Fruit fly (Drosophila melanogaster): Measurements from ENCODE around the gene CG6040.

The CG6040 gene

DNA sequence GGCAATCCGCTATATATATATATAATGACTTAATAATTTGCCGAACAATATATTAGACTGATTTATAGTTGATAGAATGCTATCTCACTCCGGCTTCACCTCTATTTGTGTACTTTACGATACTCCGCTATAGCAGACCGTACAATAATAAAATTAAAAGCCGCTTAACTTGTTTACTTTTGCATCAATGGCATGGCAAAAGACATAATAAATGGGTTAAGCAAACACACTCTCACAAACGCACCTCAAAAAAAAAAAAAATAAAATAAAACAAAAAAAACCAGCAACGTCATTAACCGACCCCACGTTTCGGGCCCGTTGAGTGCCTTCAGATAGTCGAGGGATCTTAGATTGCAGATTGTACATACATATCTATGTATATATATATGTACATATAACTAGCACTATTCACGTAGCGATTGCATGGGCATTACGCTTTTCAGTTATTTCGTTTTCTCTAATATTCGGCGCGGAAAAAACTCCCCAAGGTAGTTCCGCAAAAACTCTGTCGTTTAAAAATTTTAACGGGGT is 28.8 kb upstream of the CG6040 start:
- no peak for TF ChIP-seq Sin3A (optimal IDR thresholded peaks at IDR 0.05)
- no peak for TF ChIP-seq insv (optimal IDR thresholded peaks at IDR 0.05)
- no peak for TF ChIP-seq h (optimal IDR thresholded peaks at IDR 0.05)
- TF ChIP-seq psq (optimal IDR thresholded peaks at IDR 0.05): no peak
- TF ChIP-seq ttk (optimal IDR thresholded peaks at IDR 0.05): no peak
- no peak for TF ChIP-seq Myc (optimal IDR thresholded peaks at IDR 0.05)

DNA sequence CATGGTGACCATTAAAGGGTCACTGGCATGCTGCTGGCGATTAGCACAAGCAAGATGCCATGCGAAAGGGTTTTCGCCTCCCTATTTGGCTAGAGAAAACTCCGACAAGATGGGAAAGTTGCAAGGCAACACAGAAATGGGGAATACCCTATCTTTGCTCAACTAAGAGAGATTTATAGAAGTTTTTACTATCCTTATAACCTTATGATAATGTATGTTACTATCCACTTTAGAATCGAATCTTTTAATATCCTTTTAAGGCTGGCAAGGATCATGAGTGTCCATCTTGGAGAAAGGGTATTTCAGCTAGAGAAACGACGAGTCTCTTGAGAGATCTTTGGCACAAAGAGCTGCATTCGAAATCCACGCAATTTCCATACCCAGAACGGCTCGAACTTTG is 27.0 kb upstream of the CG6040 start:
- TF ChIP-seq Sin3A (optimal IDR thresholded peaks at IDR 0.05) (no peak), insv (optimal IDR thresholded peaks at IDR 0.05) (no peak), psq (optimal IDR thresholded peaks at IDR 0.05) (no peak), h (optimal IDR thresholded peaks at IDR 0.05) (no peak)

DNA sequence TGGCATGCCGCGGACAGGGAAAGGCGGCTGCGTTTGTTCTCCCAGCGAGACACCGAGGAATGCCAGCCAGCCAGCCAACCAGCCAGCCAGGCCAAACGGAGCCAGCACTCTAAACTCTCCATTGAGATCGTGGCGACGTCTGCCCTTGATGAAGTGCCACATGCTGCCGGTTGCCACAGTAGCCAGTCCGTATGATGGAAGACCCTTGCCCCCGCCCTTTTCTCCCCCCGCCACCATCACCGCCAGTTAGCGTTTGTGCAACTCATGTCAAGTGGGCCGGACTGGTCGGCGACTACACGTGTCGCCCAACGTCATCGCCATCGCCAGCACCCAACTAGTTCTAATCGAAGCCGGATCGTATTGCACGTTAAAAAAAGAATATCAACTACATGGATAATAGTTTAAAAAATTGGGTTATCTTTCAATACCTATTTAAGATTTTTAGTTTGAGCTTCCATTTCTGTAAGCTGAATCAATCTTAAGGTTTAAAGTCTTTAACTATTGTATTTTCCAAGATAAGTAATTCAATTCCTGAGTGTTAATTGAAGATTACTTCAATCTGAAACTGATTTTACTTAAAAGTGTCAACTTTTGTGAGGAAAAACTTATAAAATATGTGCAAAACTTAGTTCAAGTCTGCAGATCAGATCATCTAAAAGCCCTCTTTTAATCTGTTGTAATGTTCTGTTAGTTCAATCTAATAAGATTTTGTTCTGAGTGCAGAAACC is 26.4 kb upstream of the CG6040 start:
- TF ChIP-seq ttk (optimal IDR thresholded peaks at IDR 0.05) (no peak), h (optimal IDR thresholded peaks at IDR 0.05) (no peak), Myc (optimal IDR thresholded peaks at IDR 0.05) (no peak), Sin3A (optimal IDR thresholded peaks at IDR 0.05) (no peak), psq (optimal IDR thresholded peaks at IDR 0.05) (no peak), insv (optimal IDR thresholded peaks at IDR 0.05) (no peak)

DNA sequence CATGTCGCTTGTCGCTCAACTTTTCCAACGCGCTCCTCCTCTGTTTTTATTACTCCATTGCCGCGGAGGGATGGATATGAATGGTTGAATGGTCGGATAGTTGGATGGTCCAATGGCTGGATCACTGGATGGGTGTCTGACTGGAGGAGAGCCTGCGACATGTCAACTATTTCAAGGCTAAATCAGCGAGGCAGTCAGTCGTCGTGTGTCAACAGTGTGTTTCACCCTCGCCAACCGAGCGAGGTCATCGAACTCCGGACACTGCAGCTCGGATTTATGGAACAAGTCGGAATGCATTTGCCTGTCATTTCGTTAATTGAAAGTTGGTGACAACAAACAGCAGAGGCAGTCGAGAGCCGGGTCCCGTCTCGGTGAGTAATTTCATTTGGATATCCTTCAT is 24.8 kb upstream of the CG6040 start:
- TF ChIP-seq h (optimal IDR thresholded peaks at IDR 0.05): no peak
- TF ChIP-seq insv (optimal IDR thresholded peaks at IDR 0.05): no peak
- no peak for TF ChIP-seq psq (optimal IDR thresholded peaks at IDR 0.05)
- TF ChIP-seq ttk (optimal IDR thresholded peaks at IDR 0.05): no peak
- no peak for TF ChIP-seq Sin3A (optimal IDR thresholded peaks at IDR 0.05)
- TF ChIP-seq Myc (optimal IDR thresholded peaks at IDR 0.05): no peak

DNA sequence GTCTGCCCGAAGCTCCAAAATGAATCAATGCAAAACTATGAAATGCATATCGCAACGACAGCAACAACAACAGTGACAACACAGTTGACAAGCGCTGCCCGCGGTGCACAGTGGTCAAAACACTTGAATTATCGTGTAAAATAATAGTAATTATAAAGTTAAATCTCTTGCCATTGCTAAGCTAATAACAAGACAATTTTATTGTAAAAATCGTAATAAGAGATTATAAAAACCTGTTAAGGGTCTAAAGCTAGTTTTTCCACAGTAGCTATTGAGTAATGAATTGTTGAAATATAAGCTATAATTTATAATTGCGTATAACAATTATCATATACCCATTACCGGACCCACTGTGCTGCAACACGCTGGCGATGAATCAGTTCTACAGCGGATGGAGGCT is 23.8 kb upstream of the CG6040 start:
- TF ChIP-seq ttk (optimal IDR thresholded peaks at IDR 0.05) (no peak), h (optimal IDR thresholded peaks at IDR 0.05) (no peak), psq (optimal IDR thresholded peaks at IDR 0.05) (no peak), Myc (optimal IDR thresholded peaks at IDR 0.05) (no peak), Sin3A (optimal IDR thresholded peaks at IDR 0.05) (no peak), insv (optimal IDR thresholded peaks at IDR 0.05) (no peak)

DNA sequence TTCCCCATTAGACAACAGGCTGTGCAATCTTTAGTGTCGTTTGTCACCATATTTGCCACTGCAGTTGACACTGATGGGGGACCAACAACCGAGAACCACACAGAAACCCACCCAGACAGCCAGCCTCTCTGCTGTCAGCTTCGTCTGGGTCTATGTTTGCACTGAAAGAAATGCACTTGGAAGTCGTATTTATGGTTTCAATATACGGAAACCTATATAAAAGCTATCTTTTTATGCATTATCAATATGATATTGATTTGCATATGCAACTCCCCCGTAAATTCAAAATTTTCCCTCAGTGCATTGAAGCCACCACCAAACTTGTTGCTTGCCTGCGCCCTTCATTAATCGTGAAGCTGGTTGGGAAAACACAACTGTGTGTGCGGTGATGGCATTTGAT is 22.6 kb upstream of the CG6040 start:
- TF ChIP-seq ttk (optimal IDR thresholded peaks at IDR 0.05): no peak
- no peak for TF ChIP-seq h (optimal IDR thresholded peaks at IDR 0.05)
- TF ChIP-seq Sin3A (optimal IDR thresholded peaks at IDR 0.05): no peak
- no peak for TF ChIP-seq insv (optimal IDR thresholded peaks at IDR 0.05)
- TF ChIP-seq psq (optimal IDR thresholded peaks at IDR 0.05): no peak
- no peak for TF ChIP-seq Myc (optimal IDR thresholded peaks at IDR 0.05)

DNA sequence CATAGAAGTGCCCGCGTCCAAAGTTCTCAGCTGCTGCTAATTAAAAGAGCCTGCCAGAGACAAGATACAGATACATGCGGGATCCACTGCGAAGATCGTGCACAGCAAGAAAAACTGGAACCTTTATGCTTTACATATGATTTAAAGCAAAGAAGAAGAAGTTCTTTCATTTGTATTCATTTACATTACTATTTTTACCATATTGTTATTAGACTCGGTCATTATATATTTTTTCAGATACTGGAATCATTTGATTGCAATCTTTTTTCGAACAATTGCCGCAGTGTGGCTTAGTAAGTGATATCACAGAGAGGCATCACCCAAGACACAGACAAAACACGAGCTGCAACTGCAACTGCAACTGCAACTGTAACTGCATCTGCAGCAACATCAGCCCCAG is 21.6 kb upstream of the CG6040 start:
- TF ChIP-seq Sin3A (optimal IDR thresholded peaks at IDR 0.05) (no peak), insv (optimal IDR thresholded peaks at IDR 0.05) (no peak), Myc (optimal IDR thresholded peaks at IDR 0.05) (no peak), psq (optimal IDR thresholded peaks at IDR 0.05) (no peak), ttk (optimal IDR thresholded peaks at IDR 0.05) (no peak), h (optimal IDR thresholded peaks at IDR 0.05) (no peak)

DNA sequence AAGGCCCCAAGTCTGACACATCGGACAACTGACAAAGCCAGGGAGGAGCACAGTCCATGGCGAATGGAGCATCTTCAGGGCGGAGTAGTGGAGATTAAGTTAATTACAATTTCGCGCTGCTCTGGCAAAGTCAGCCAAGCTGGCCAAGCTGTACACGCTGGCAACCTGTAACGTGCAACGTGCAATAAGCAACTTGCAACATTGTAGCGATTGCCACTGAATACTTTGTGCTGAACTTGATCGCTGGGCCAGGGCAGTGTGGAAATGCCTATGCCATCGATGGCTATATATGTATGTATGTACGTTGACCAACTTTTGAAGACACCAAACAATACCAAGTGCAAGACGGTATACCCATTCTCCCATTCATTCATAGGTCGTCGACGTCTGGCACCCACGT is 18.9 kb upstream of the CG6040 start:
- TF ChIP-seq insv (optimal IDR thresholded peaks at IDR 0.05) (no peak), Myc (optimal IDR thresholded peaks at IDR 0.05) (no peak)

DNA sequence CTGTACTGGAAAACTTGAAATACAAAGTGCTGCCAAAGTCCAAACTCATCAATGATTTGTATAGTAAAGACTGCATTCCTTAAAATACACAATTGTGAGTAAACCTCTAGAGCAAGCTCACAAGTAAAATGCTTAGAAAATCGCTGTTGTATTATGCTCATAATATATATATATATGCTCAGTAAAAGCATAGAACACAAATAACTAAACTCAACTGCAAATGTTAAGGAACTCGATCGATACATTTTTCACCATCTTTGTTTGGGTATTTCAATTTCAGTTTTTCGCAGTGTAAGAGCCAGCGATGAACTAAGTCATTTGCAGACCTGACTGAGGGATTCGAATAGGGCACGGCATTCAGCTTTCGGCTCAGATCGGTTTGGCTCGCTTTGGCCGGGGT is 17.6 kb upstream of the CG6040 start:
- TF ChIP-seq Myc (optimal IDR thresholded peaks at IDR 0.05) (no peak), Sin3A (optimal IDR thresholded peaks at IDR 0.05) (no peak), psq (optimal IDR thresholded peaks at IDR 0.05) (no peak), insv (optimal IDR thresholded peaks at IDR 0.05) (no peak), ttk (optimal IDR thresholded peaks at IDR 0.05) (no peak), h (optimal IDR thresholded peaks at IDR 0.05) (no peak)

DNA sequence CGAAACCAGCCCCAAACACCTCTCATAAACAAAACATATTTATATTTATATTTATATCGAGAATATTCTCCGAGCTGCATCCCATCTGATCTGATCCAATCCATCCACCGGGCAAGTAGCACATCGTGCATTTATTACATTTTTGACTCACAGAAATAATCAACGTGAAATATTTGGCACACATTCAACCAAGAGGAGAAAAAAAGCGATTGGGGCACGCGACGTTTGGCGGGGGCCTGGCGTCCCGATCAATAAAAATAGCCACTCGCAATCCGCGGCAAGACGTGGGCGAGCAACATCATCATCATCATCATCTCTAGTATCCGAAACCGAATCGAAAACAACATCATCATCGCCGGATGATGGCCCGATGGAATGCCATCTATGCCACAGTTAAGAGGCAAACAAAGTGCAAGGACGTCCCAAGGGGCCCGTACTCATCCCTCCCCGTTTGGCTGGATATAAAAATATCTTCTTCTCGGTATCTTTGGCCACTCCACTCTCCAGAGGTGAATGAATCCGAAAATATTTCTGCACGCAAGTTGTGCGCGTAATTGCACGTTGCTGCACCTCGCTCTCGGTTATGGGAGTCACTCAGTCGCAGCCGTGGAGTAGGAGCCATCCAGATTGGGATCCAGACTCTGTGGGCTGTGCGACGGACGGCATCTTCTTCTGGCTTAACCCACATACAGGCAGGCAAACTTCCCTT is 16.0 kb upstream of the CG6040 start:
- TF ChIP-seq psq (optimal IDR thresholded peaks at IDR 0.05) (no peak), Myc (optimal IDR thresholded peaks at IDR 0.05) (no peak), ttk (optimal IDR thresholded peaks at IDR 0.05) (no peak), Sin3A (optimal IDR thresholded peaks at IDR 0.05) (no peak), h (optimal IDR thresholded peaks at IDR 0.05) (no peak), insv (optimal IDR thresholded peaks at IDR 0.05) (no peak)

DNA sequence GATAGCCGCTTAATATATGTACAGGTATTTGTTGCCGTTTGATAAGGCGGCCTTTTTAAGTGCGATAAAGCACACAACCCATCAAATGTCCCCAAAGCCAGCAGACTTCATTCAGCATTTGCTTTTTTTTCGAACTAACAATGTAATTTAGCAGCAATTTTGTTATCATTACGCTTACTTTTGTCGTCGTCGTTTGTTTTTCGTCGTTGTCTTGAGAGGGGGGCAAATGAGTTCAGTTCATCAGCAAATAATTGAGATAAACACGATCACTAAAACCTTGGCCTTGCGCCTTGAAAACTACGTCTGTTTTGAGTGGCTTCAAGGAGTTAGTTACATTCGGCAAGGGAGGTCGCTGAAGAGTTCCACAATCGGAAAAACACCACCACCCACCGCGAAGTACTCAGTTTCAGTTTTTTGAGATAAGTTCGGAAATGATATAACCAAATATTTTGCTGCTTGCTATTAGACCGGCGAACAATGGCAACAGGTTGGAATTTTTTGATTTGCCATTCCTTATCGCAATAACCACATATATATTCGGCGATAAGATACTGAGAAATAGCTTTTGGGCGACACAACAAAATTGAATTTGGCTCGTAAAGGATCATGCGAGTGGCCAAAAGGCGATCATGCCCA is 7.7 kb upstream of the CG6040 start:
- TF ChIP-seq Sin3A (optimal IDR thresholded peaks at IDR 0.05): no peak
- TF ChIP-seq insv (optimal IDR thresholded peaks at IDR 0.05): no peak
- no peak for TF ChIP-seq psq (optimal IDR thresholded peaks at IDR 0.05)
- no peak for TF ChIP-seq Myc (optimal IDR thresholded peaks at IDR 0.05)
- TF ChIP-seq h (optimal IDR thresholded peaks at IDR 0.05): no peak
- no peak for TF ChIP-seq ttk (optimal IDR thresholded peaks at IDR 0.05)

DNA sequence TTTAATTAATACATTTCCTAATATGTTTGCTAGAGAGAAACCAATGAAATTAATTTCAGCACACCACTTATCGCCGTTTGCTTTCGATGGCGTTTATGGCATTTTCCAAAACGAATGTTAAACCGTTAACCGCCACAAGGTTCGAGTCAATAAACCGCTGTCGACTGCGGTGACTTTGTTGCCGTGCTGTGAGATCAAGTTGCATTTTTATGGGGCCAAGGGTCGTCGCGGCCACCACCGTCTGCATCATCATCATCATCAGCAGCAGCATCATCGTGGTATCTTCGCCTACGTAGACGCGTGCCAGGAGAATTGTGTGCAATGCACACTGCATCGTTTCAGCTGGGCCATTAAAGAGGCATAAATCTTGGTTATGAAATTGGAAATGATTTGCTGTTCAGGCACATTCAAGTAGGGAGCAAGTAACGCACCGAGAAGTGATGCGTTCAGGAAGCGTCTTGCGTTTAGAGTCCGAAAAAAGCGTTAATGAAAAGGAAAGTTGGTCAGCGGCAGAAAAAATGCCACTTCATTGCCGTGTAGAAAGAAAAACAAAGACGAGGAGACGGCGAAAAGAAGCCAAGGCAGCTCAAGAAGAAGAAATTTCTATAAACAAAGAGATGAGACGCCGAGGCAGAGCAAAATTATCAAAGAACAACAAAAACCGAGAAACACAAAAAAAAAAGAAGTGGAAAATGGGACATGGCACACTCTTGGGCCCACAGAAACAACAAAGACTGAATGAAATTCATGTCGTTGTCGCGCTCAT is 5.6 kb upstream of the CG6040 start:
- no peak for TF ChIP-seq ttk (optimal IDR thresholded peaks at IDR 0.05)
- no peak for TF ChIP-seq insv (optimal IDR thresholded peaks at IDR 0.05)
- no peak for TF ChIP-seq psq (optimal IDR thresholded peaks at IDR 0.05)
- no peak for TF ChIP-seq h (optimal IDR thresholded peaks at IDR 0.05)
- no peak for TF ChIP-seq Myc (optimal IDR thresholded peaks at IDR 0.05)
- TF ChIP-seq Sin3A (optimal IDR thresholded peaks at IDR 0.05): no peak
